Fruit fly (Drosophila melanogaster) whole organism, embryonic: ENCODE data around the gene CG7557.

Experiments
- Ada2b ChIP-seq: fragments of 200-800 bp; sonication (Bioruptor generic); IDR thresholded peaks from 2 replicates; pipeline ENCODE4 v1.3.6; 2022; ENCODE audit warnings: missing biosample characterization, missing genetic modification characterization
- Aef1 ChIP-seq: fragments of 200-800 bp; sonication (Bioruptor generic); IDR thresholded peaks from 3 replicates; pipeline ENCODE4 v1.3.6; 2022; ENCODE audit warnings: missing biosample characterization, missing genetic modification characterization
- Antp ChIP-seq: fragments of 200-800 bp; sonication (Bioruptor generic); optimal IDR thresholded peaks from 3 replicates; lab custom pipeline; 2016; ENCODE audit warnings: missing biosample characterization, missing genetic modification characterization
- CG10565 ChIP-seq: fragments of 200-800 bp; sonication (Bioruptor generic); optimal IDR thresholded peaks from 3 replicates; lab custom pipeline; 2016; ENCODE audit warnings: missing biosample characterization, mild to moderate bottlenecking, missing genetic modification characterization
- CG11247 ChIP-seq: fragments of 200-800 bp; sonication (Bioruptor generic); IDR thresholded peaks from 2 replicates; pipeline ENCODE4 v1.3.6; 2022; ENCODE audit warnings: missing biosample characterization, missing genetic modification characterization
- CG12744 ChIP-seq: fragments of 200-800 bp; sonication (Bioruptor generic); optimal IDR thresholded peaks from 2 replicates; lab custom pipeline; 2016; ENCODE audit warnings: missing biosample characterization, missing genetic modification characterization
- CG13894 ChIP-seq: fragments of 200-800 bp; sonication (Bioruptor generic); optimal IDR thresholded peaks from 3 replicates; lab custom pipeline; 2018; ENCODE audit warnings: missing biosample characterization, mild to moderate bottlenecking, missing genetic modification characterization, moderate library complexity
- CG14014 ChIP-seq: fragments of 200-800 bp; sonication (Bioruptor generic); IDR thresholded peaks from 2 replicates; pipeline ENCODE4 v1.3.6; 2022; ENCODE audit warnings: missing biosample characterization, missing genetic modification characterization
- CG1602 ChIP-seq: fragments of 200-800 bp; sonication (Bioruptor generic); optimal IDR thresholded peaks from 3 replicates; lab custom pipeline; 2016; ENCODE audit warnings: missing biosample characterization, missing genetic modification characterization
- CG1647 ChIP-seq: fragments of 200-800 bp; sonication (Bioruptor generic); optimal IDR thresholded peaks from 3 replicates; lab custom pipeline; 2016; ENCODE audit warnings: missing biosample characterization, missing genetic modification characterization
- CG17802 ChIP-seq: fragments of 200-800 bp; sonication (Bioruptor generic); optimal IDR thresholded peaks from 2 replicates; lab custom pipeline; 2018; ENCODE audit warnings: missing biosample characterization, mild to moderate bottlenecking, missing genetic modification characterization, moderate library complexity
- CG2116 ChIP-seq: fragments of 200-800 bp; sonication (Bioruptor generic); optimal IDR thresholded peaks from 3 replicates; lab custom pipeline; 2018; ENCODE audit warnings: missing biosample characterization, mild to moderate bottlenecking, missing genetic modification characterization
- CG32532 ChIP-seq: fragments of 200-800 bp; sonication (Bioruptor generic); IDR thresholded peaks from 2 replicates; pipeline ENCODE4 v1.3.6; 2022; ENCODE audit warnings: missing biosample characterization, missing genetic modification characterization
- CG33213 ChIP-seq: fragments of 200-800 bp; sonication (Bioruptor generic); optimal IDR thresholded peaks from 3 replicates; lab custom pipeline; 2016; ENCODE audit warnings: missing biosample characterization, missing genetic modification characterization
- CG3407 ChIP-seq: fragments of 200-800 bp; sonication (Bioruptor generic); optimal IDR thresholded peaks from 2 replicates; lab custom pipeline; 2018; ENCODE audit warnings: missing biosample characterization, mild to moderate bottlenecking, missing genetic modification characterization
- CG4404 ChIP-seq: fragments of 200-800 bp; sonication (Bioruptor generic); IDR thresholded peaks from 2 replicates; pipeline ENCODE4 v1.3.6; 2022; ENCODE audit warnings: missing biosample characterization, missing genetic modification characterization
- CG4820 ChIP-seq: fragments of 200-800 bp; sonication (Bioruptor generic); optimal IDR thresholded peaks from 3 replicates; lab custom pipeline; 2016; ENCODE audit warnings: missing biosample characterization, missing genetic modification characterization
- CG7556 ChIP-seq: fragments of 200-800 bp; sonication (Bioruptor generic); optimal IDR thresholded peaks from 2 replicates; lab custom pipeline; 2017; ENCODE audit warnings: missing biosample characterization, mild to moderate bottlenecking, missing genetic modification characterization
- CG8388 ChIP-seq: fragments of 200-800 bp; sonication (Bioruptor generic); optimal IDR thresholded peaks from 2 replicates; lab custom pipeline; 2019; ENCODE audit warnings: missing biosample characterization, mild to moderate bottlenecking, missing genetic modification characterization, moderate library complexity
- Deaf1 ChIP-seq: fragments of 200-800 bp; optimal IDR thresholded peaks from 3 replicates; lab custom pipeline; 2019; ENCODE audit warnings: missing biosample characterization, mild to moderate bottlenecking, missing genetic modification characterization, moderate library complexity
- Dek ChIP-seq: fragments of 200-800 bp; sonication (Bioruptor generic); optimal IDR thresholded peaks from 3 replicates; lab custom pipeline; 2019; ENCODE audit warnings: missing biosample characterization, mild to moderate bottlenecking, missing genetic modification characterization, moderate library complexity
- Dp ChIP-seq: fragments of 200-800 bp; sonication (Bioruptor generic); optimal IDR thresholded peaks from 2 replicates; lab custom pipeline; 2018; ENCODE audit warnings: missing biosample characterization, mild to moderate bottlenecking, missing genetic modification characterization, moderate library complexity
- Dref ChIP-seq: fragments of 200-800 bp; sonication (Bioruptor generic); IDR thresholded peaks from 2 replicates; pipeline ENCODE4 v1.3.6; 2022; ENCODE audit warnings: missing biosample characterization, missing genetic modification characterization
- E2f1 ChIP-seq: fragments of 200-800 bp; sonication (Bioruptor generic); IDR thresholded peaks from 2 replicates; pipeline ENCODE4 v1.3.6; 2022; ENCODE audit warnings: missing biosample characterization, missing genetic modification characterization
- Ets97D ChIP-seq: fragments of 200-800 bp; sonication (Bioruptor generic); optimal IDR thresholded peaks from 3 replicates; lab custom pipeline; 2016; ENCODE audit warnings: missing biosample characterization, missing genetic modification characterization
- HLH4C ChIP-seq: fragments of 200-800 bp; sonication (Bioruptor generic); IDR thresholded peaks from 3 replicates; pipeline ENCODE4 v1.3.6; 2022; ENCODE audit warnings: missing biosample characterization, missing genetic modification characterization; ENCODE audit not compliant: partially characterized antibody
- Jarid2 ChIP-seq: fragments of 200-800 bp; sonication (Bioruptor generic); optimal IDR thresholded peaks from 3 replicates; lab custom pipeline; 2017; ENCODE audit warnings: mild to moderate bottlenecking, missing biosample characterization, missing genetic modification reagents, missing genetic modification characterization
- MTF-1 ChIP-seq: fragments of 200-800 bp; sonication (Bioruptor generic); optimal IDR thresholded peaks from 2 replicates; lab custom pipeline; 2018; ENCODE audit warnings: missing biosample characterization, mild to moderate bottlenecking, missing genetic modification characterization, borderline replicate concordance
- Oli ChIP-seq: fragments of 200-800 bp; sonication (Bioruptor generic); optimal IDR thresholded peaks from 2 replicates; lab custom pipeline; 2018; ENCODE audit warnings: missing biosample characterization, mild to moderate bottlenecking, missing genetic modification characterization, moderate library complexity
- Sox100B ChIP-seq: fragments of 200-800 bp; sonication (Bioruptor generic); optimal IDR thresholded peaks from 3 replicates; lab custom pipeline; 2018; ENCODE audit warnings: missing biosample characterization, mild to moderate bottlenecking, missing genetic modification characterization
- ash1 ChIP-seq: fragments of 200-800 bp; sonication (Bioruptor generic); optimal IDR thresholded peaks from 2 replicates; lab custom pipeline; 2018; ENCODE audit warnings: missing biosample characterization, mild to moderate bottlenecking, missing genetic modification characterization
- az2 ChIP-seq: fragments of 200-800 bp; sonication (Bioruptor generic); optimal IDR thresholded peaks from 3 replicates; lab custom pipeline; 2016; ENCODE audit warnings: missing biosample characterization, missing genetic modification characterization
- crp ChIP-seq, 2 experiments: fragments of 200-800 bp; sonication (Bioruptor generic); optimal IDR thresholded peaks; 2 replicates in 1 of 2; 3 replicates in 1 of 2; lab custom pipeline; 2017; ENCODE audit warnings: missing biosample characterization in 2 of 2, missing genetic modification characterization in 2 of 2, mild to moderate bottlenecking in 1 of 2, moderate library complexity in 1 of 2
- en ChIP-seq: fragments of 200-800 bp; sonication (Bioruptor generic); optimal IDR thresholded peaks from 2 replicates; lab custom pipeline; 2016; ENCODE audit warnings: missing biosample characterization, missing genetic modification characterization
- fd64A ChIP-seq: fragments of 200-800 bp; sonication (Bioruptor generic); optimal IDR thresholded peaks from 3 replicates; lab custom pipeline; 2018; ENCODE audit warnings: missing biosample characterization, mild to moderate bottlenecking, missing genetic modification characterization
- ftz-f1 ChIP-seq: fragments of 200-800 bp; sonication (Bioruptor generic); optimal IDR thresholded peaks from 2 replicates; lab custom pipeline; 2016; ENCODE audit warnings: missing biosample characterization, missing genetic modification characterization
- gce ChIP-seq: fragments of 200-800 bp; sonication (Bioruptor generic); IDR thresholded peaks from 3 replicates; pipeline ENCODE4 v1.3.6; 2022; ENCODE audit warnings: missing biosample characterization, missing genetic modification characterization
- gem ChIP-seq: fragments of 200-800 bp; sonication (Bioruptor generic); optimal IDR thresholded peaks from 2 replicates; lab custom pipeline; 2019; ENCODE audit warnings: missing biosample characterization, mild to moderate bottlenecking, missing genetic modification characterization, moderate library complexity
- hb ChIP-seq: fragments of 200-800 bp; sonication (Bioruptor generic); IDR thresholded peaks from 3 replicates; pipeline ENCODE4 v1.3.6; 2022; ENCODE audit warnings: missing biosample characterization, missing genetic modification characterization; ENCODE audit not compliant: partially characterized antibody
- hbn ChIP-seq: fragments of 200-800 bp; sonication (Bioruptor generic); IDR thresholded peaks from 2 replicates; pipeline ENCODE4 v1.3.6; 2022; ENCODE audit warnings: missing biosample characterization, missing genetic modification characterization; ENCODE audit not compliant: partially characterized antibody
- her ChIP-seq: fragments of 200-800 bp; sonication (Bioruptor generic); optimal IDR thresholded peaks from 2 replicates; lab custom pipeline; 2016; ENCODE audit warnings: missing biosample characterization, missing genetic modification characterization
- inv ChIP-seq: fragments of 200-800 bp; sonication (Bioruptor generic); IDR thresholded peaks from 2 replicates; pipeline ENCODE4 v1.3.6; 2022; ENCODE audit warnings: missing biosample characterization, missing genetic modification characterization; ENCODE audit not compliant: partially characterized antibody
- jumu ChIP-seq: fragments of 200-800 bp; sonication (Bioruptor generic); optimal IDR thresholded peaks from 3 replicates; lab custom pipeline; 2016; ENCODE audit warnings: missing biosample characterization, missing genetic modification characterization
- lbe ChIP-seq: fragments of 200-800 bp; sonication (Bioruptor generic); optimal IDR thresholded peaks from 2 replicates; lab custom pipeline; 2016; ENCODE audit warnings: missing biosample characterization, mild to moderate bottlenecking, missing genetic modification characterization
- lilli ChIP-seq: fragments of 200-800 bp; sonication (Bioruptor generic); optimal IDR thresholded peaks from 3 replicates; lab custom pipeline; 2016; ENCODE audit warnings: missing biosample characterization, missing genetic modification characterization
- luna ChIP-seq: fragments of 200-800 bp; sonication (Bioruptor generic); optimal IDR thresholded peaks from 2 replicates; lab custom pipeline; 2016; ENCODE audit warnings: missing biosample characterization, missing genetic modification characterization
- maf-S ChIP-seq: fragments of 200-800 bp; sonication (Bioruptor generic); optimal IDR thresholded peaks from 2 replicates; lab custom pipeline; 2016; ENCODE audit warnings: missing biosample characterization, missing genetic modification characterization
- rib ChIP-seq: fragments of 200-800 bp; sonication (Bioruptor generic); IDR thresholded peaks from 2 replicates; pipeline ENCODE4 v1.3.6; 2022; ENCODE audit warnings: missing biosample characterization, missing genetic modification characterization
- salm ChIP-seq: fragments of 200-800 bp; sonication (Bioruptor generic); optimal IDR thresholded peaks from 2 replicates; lab custom pipeline; 2018; ENCODE audit warnings: missing biosample characterization, mild to moderate bottlenecking, missing genetic modification characterization
- schlank ChIP-seq: fragments of 200-800 bp; sonication (Bioruptor generic); optimal IDR thresholded peaks from 2 replicates; lab custom pipeline; 2018; ENCODE audit warnings: missing biosample characterization, mild to moderate bottlenecking, missing genetic modification characterization
- sqz ChIP-seq: fragments of 200-800 bp; sonication (Bioruptor generic); optimal IDR thresholded peaks from 3 replicates; lab custom pipeline; 2018; ENCODE audit warnings: missing biosample characterization, mild to moderate bottlenecking, missing genetic modification characterization

CG7557 gene

dm6 chr3L:11483135-11483534 lies 38.2 kb downstream of the CG7557 start (continued):
- peak; percentile 45 for TF ChIP-seq CG8388
- TF ChIP-seq lilli (GFP tag; lab: Kevin White, UChicago): peak; percentile 30
- TF ChIP-seq lbe: no peak
- peak; percentile 3 for TF ChIP-seq Jarid2 (GFP tag; lab: Kevin White, UChicago)
- no peak for TF ChIP-seq crp (GFP tag; optimal IDR thresholded peaks at IDR 0.05; lab: Kevin White, UChicago)
- peak; percentile 39; the same call in 1 of the 2 replicates for TF ChIP-seq CG4404 (GFP tag; lab: Robert Waterston, UW)
- no peak for TF ChIP-seq CG11247
- TF ChIP-seq CG7556 (GFP tag; lab: Kevin White, UChicago): peak; percentile 64
- no peak for TF ChIP-seq ftz-f1 (GFP tag; lab: Kevin White, UChicago)
- TF ChIP-seq en (GFP tag; lab: Kevin White, UChicago): peak; percentile 29
- TF ChIP-seq Deaf1: no peak
- no peak for TF ChIP-seq CG14014 (GFP tag; lab: Robert Waterston, UW)
- 0 out of 3 replicates have a peak, but pooled peaks have one; percentile 10 for TF ChIP-seq gce (GFP tag; lab: Robert Waterston, UW)
- TF ChIP-seq Dek (tag; lab: Kevin White, UChicago): no peak
- peak; percentile 21 for TF ChIP-seq maf-S (GFP tag; lab: Kevin White, UChicago)
- TF ChIP-seq Dref (GFP tag; lab: Robert Waterston, UW): no peak
- no peak for TF ChIP-seq CG13894 (tag; lab: Kevin White, UChicago)
- TF ChIP-seq hb (GFP tag; lab: Robert Waterston, UW): 0 out of 3 replicates have a peak, but pooled peaks have one; percentile 30
- no peak for TF ChIP-seq CG12744 (GFP tag; lab: Kevin White, UChicago)
- no peak for TF ChIP-seq luna (GFP tag; lab: Kevin White, UChicago)
- no peak for TF ChIP-seq CG10565
- 0 out of 2 replicates have a peak, but pooled peaks have one; percentile 11 for TF ChIP-seq CG32532 (GFP tag; lab: Robert Waterston, UW)
- peak; percentile 46 for TF ChIP-seq az2
- TF ChIP-seq Antp (GFP tag; lab: Kevin White, UChicago): peak; percentile 32
- TF ChIP-seq Sox100B (GFP tag; lab: Kevin White, UChicago): peak; percentile 48
- no peak for TF ChIP-seq rib (GFP tag; lab: Robert Waterston, UW)
- peak; percentile 14 for TF ChIP-seq CG3407
- peak; percentile 72 for TF ChIP-seq gem (tag; lab: Kevin White, UChicago)
- no peak for TF ChIP-seq Ets97D (GFP tag; lab: Kevin White, UChicago)
- no peak for TF ChIP-seq CG33213 (GFP tag; lab: Kevin White, UChicago)
- TF ChIP-seq HLH4C: peak; percentile 44; the same call in 1 of the 3 replicates
- TF ChIP-seq ash1 (GFP tag; lab: Kevin White, UChicago): no peak
- no peak for TF ChIP-seq hbn
- TF ChIP-seq E2f1: peak; percentile 43; the same call in 1 of the 2 replicates
- no peak for TF ChIP-seq CG1647
- TF ChIP-seq schlank (tag; lab: Kevin White, UChicago): no peak
- TF ChIP-seq sqz: peak; percentile 1
- TF ChIP-seq CG4820 (GFP tag; lab: Kevin White, UChicago): peak; percentile 45
- peak; percentile 37 for TF ChIP-seq Oli (tag; lab: Kevin White, UChicago)
- no peak for TF ChIP-seq her
- TF ChIP-seq CG17802 (tag; lab: Kevin White, UChicago): peak; percentile 12
- 0 out of 2 replicates have a peak, but pooled peaks have one; percentile 27 for TF ChIP-seq Ada2b
- no peak for TF ChIP-seq Aef1 (GFP tag; lab: Robert Waterston, UW)
- TF ChIP-seq CG2116 (GFP tag; lab: Kevin White, UChicago): no peak
- TF ChIP-seq jumu (GFP tag; lab: Kevin White, UChicago): no peak
- no peak for TF ChIP-seq Dp (GFP tag; lab: Kevin White, UChicago)
- no peak for TF ChIP-seq inv (GFP tag; lab: Robert Waterston, UW)
- no peak for TF ChIP-seq salm (tag; lab: Kevin White, UChicago)
- TF ChIP-seq MTF-1: no peak
- no peak for TF ChIP-seq fd64A (GFP tag; lab: Kevin White, UChicago)
- peak; percentile 54 for TF ChIP-seq CG1602 (GFP tag; lab: Kevin White, UChicago)
